Worm (Caenorhabditis elegans): ENCODE data around the gene F07G6.2.

- TF ChIP-seq elt-1 (tag; optimal IDR thresholded peaks at IDR 0.05) (no peak), skn-1 (tag; optimal IDR thresholded peaks at IDR 0.05) (no peak), egl-27 (tag; optimal IDR thresholded peaks at IDR 0.05) (no peak), nhr-11 (tag; optimal IDR thresholded peaks at IDR 0.05) (no peak), nhr-237 (tag; optimal IDR thresholded peaks at IDR 0.05) (no peak), lin-39 (tag; optimal IDR thresholded peaks at IDR 0.05) (no peak), crh-2 (tag; optimal IDR thresholded peaks at IDR 0.05) (no peak), nhr-23 (tag; optimal IDR thresholded peaks at IDR 0.05) (no peak), aly-2 (tag; optimal IDR thresholded peaks at IDR 0.05) (no peak), lsy-2 (tag; optimal IDR thresholded peaks at IDR 0.05) (no peak), ama-1 (optimal IDR thresholded peaks at IDR 0.05) (no peak)
These were observed 49.1 kb upstream of the F07G6.2 start, which contains the start of gene fbxa-170 for ce11 chrX:1678021-1678420.
